Worm (Caenorhabditis elegans) whole organism, early embryonic: ENCODE data around the gene snu-66.

ENCODE experiments used
- B0310.2 ChIP-seq: sonication (generic microtip); optimal IDR thresholded peaks from 2 replicates; lab custom pipeline; 2016; ENCODE audit warnings: mild to moderate bottlenecking, missing genetic modification characterization, missing compliant biosample characterization
- F13C5.2 ChIP-seq: sonication (generic microtip); optimal IDR thresholded peaks from 2 replicates; lab custom pipeline; 2017; ENCODE audit warnings: mild to moderate bottlenecking, missing genetic modification characterization, inconsistent platforms, missing compliant biosample characterization
- aly-1 ChIP-seq: sonication (generic microtip); optimal IDR thresholded peaks from 2 replicates; lab custom pipeline; 2016; ENCODE audit warnings: missing genetic modification characterization, missing compliant biosample characterization
- ama-1 ChIP-seq: fragments of 150-350 bp; optimal IDR thresholded peaks from 2 replicates; lab custom pipeline; 2014
- ceh-13 ChIP-seq: fragments of 200-800 bp; sonication (Bioruptor generic); optimal IDR thresholded peaks from 2 replicates; lab custom pipeline; 2018; ENCODE audit warnings: mild to moderate bottlenecking, missing genetic modification characterization, missing compliant biosample characterization
- ceh-36 ChIP-seq: sonication (generic microtip); optimal IDR thresholded peaks from 2 replicates; lab custom pipeline; 2016; ENCODE audit warnings: missing genetic modification characterization, inconsistent platforms, missing compliant biosample characterization
- ets-7 ChIP-seq: sonication (generic microtip); optimal IDR thresholded peaks from 2 replicates; lab custom pipeline; 2016; ENCODE audit warnings: missing genotype, missing genetic modification characterization, missing compliant biosample characterization
- flt-1 ChIP-seq: fragments of 200-800 bp; sonication (Bioruptor generic); IDR thresholded peaks from 2 replicates; pipeline ENCODE4 v1.3.6; 2022; ENCODE audit warnings: missing genetic modification characterization, missing compliant biosample characterization
- hmbx-1 ChIP-seq: sonication (generic microtip); optimal IDR thresholded peaks from 2 replicates; lab custom pipeline; 2016; ENCODE audit warnings: mild to moderate bottlenecking, missing genetic modification characterization, missing compliant biosample characterization
- hmg-4 ChIP-seq: fragments of 200-800 bp; sonication (Bioruptor generic); optimal IDR thresholded peaks from 2 replicates; lab custom pipeline; 2018; ENCODE audit warnings: mild to moderate bottlenecking, missing genetic modification characterization, missing compliant biosample characterization
- hnd-1 ChIP-seq: sonication (generic microtip); optimal IDR thresholded peaks from 2 replicates; lab custom pipeline; 2016; ENCODE audit warnings: missing genetic modification characterization, missing compliant biosample characterization
- pes-1 ChIP-seq: fragments of 200-800 bp; sonication (Bioruptor generic); IDR thresholded peaks from 2 replicates; pipeline ENCODE4 v1.3.6; 2022; ENCODE audit warnings: missing genetic modification reagents, missing genetic modification characterization, missing compliant biosample characterization
- scrt-1 ChIP-seq: fragments of 200-800 bp; sonication (Bioruptor generic); IDR thresholded peaks from 2 replicates; pipeline ENCODE4 v1.3.6; 2022; ENCODE audit warnings: missing genetic modification characterization, missing compliant biosample characterization
- sea-1 ChIP-seq: fragments of 200-800 bp; sonication (Bioruptor generic); conservative IDR thresholded peaks from 2 replicates; pipeline ENCODE4 v1.3.6; 2022; ENCODE audit warnings: missing genetic modification characterization, missing compliant biosample characterization
- tbx-11 ChIP-seq: fragments of 200-800 bp; sonication (Bioruptor generic); IDR thresholded peaks from 2 replicates; pipeline ENCODE4 v1.3.6; 2022; ENCODE audit warnings: missing genetic modification characterization, missing compliant biosample characterization
- tbx-37 ChIP-seq: fragments of 200-800 bp; sonication (Bioruptor generic); conservative IDR thresholded peaks from 2 replicates; pipeline ENCODE4 v1.3.6; 2022; ENCODE audit warnings: missing genetic modification reagents, missing genetic modification characterization, missing compliant biosample characterization
- tra-4 ChIP-seq: sonication (generic microtip); optimal IDR thresholded peaks from 2 replicates; lab custom pipeline; 2017; ENCODE audit warnings: missing genetic modification characterization, missing compliant biosample characterization

Gene snu-66

ce11 chrV:7575563-7575962, at the start of gene snu-66, which contains the start of gene ints-9:
TSS of gene snu-66 (minus strand) at chrV:7575670.
TSS of gene ints-9 (plus strand) at chrV:7575802.
- TF ChIP-seq ceh-36 (tag; lab: Kevin White, UChicago) (no peak), ceh-13 (GFP tag; lab: Kevin White, UChicago) (no peak), pes-1 (GFP tag; lab: Robert Waterston, UW) (no peak), tbx-37 (GFP tag; lab: Robert Waterston, UW) (no peak), ets-7 (tag; lab: Kevin White, UChicago) (no peak), scrt-1 (GFP tag; lab: Robert Waterston, UW) (no peak), aly-1 (tag; lab: Kevin White, UChicago) (no peak), tra-4 (tag; lab: Kevin White, UChicago) (no peak), hmg-4 (GFP tag; lab: Kevin White, UChicago) (no peak), tbx-11 (GFP tag; lab: Robert Waterston, UW) (no peak), F13C5.2 (tag; lab: Kevin White, UChicago) (no peak), flt-1 (no peak), B0310.2 (tag; lab: Kevin White, UChicago) (no peak), hnd-1 (tag; lab: Kevin White, UChicago) (no peak)

- TF ChIP-seq tbx-11 (GFP tag; lab: Robert Waterston, UW) (no peak), F13C5.2 (tag; lab: Kevin White, UChicago) (no peak), pes-1 (GFP tag; lab: Robert Waterston, UW) (no peak), scrt-1 (GFP tag; lab: Robert Waterston, UW) (no peak), hnd-1 (tag; lab: Kevin White, UChicago) (no peak), flt-1 (no peak), aly-1 (tag; lab: Kevin White, UChicago) (no peak), sea-1 (GFP tag; lab: Robert Waterston, UW) (no peak), ceh-13 (GFP tag; lab: Kevin White, UChicago) (no peak), ama-1 (no peak), hmbx-1 (tag; lab: Kevin White, UChicago) (no peak), ceh-36 (tag; lab: Kevin White, UChicago) (no peak), B0310.2 (tag; lab: Kevin White, UChicago) (no peak), tbx-37 (GFP tag; lab: Robert Waterston, UW) (no peak), tra-4 (tag; lab: Kevin White, UChicago) (no peak), ets-7 (tag; lab: Kevin White, UChicago) (no peak), hmg-4 (GFP tag; lab: Kevin White, UChicago) (no peak)
These were observed 49.2 kb upstream of the snu-66 start, which contains the start of gene grsp-4 for ce11 chrV:7624652-7625051. TSS of gene grsp-4 (plus strand) at chrV:7624952.

ce11 chrV:7624152-7624551, 48.7 kb upstream of the snu-66 start, which contains the start of gene C50E3.13:
TSS of gene C50E3.13 (minus strand) at chrV:7624252.
- TF ChIP-seq ets-7 (tag; lab: Kevin White, UChicago) (no peak), tra-4 (tag; lab: Kevin White, UChicago) (no peak), tbx-11 (GFP tag; lab: Robert Waterston, UW) (no peak), ceh-13 (GFP tag; lab: Kevin White, UChicago) (no peak), F13C5.2 (tag; lab: Kevin White, UChicago) (no peak), B0310.2 (tag; lab: Kevin White, UChicago) (no peak), hnd-1 (tag; lab: Kevin White, UChicago) (no peak), ceh-36 (tag; lab: Kevin White, UChicago) (no peak), ama-1 (no peak), pes-1 (GFP tag; lab: Robert Waterston, UW) (no peak), flt-1 (no peak), scrt-1 (GFP tag; lab: Robert Waterston, UW) (no peak), sea-1 (GFP tag; lab: Robert Waterston, UW) (no peak), hmbx-1 (tag; lab: Kevin White, UChicago) (no peak), tbx-37 (GFP tag; lab: Robert Waterston, UW) (no peak)

ce11 chrV:7622011-7622465, 46.6 kb upstream of the snu-66 start, which contains the start of gene C50E3.12:
TSS of gene C50E3.12 (minus strand) at chrV:7622061.
- TF ChIP-seq pes-1 (GFP tag; lab: Robert Waterston, UW): no peak
- no peak for TF ChIP-seq hmbx-1 (tag; lab: Kevin White, UChicago)
- no peak for TF ChIP-seq flt-1
- no peak for TF ChIP-seq scrt-1 (GFP tag; lab: Robert Waterston, UW)
- TF ChIP-seq tra-4 (tag; lab: Kevin White, UChicago): no peak
- no peak for TF ChIP-seq hmg-4 (GFP tag; lab: Kevin White, UChicago)

ce11 chrV:7618114-7618513, 42.6 kb upstream of the snu-66 start, which contains the start of gene C50E3.15:
TSS of gene C50E3.15 (plus strand) at chrV:7618414.
- TF ChIP-seq hmg-4 (GFP tag; lab: Kevin White, UChicago): no peak
- no peak for TF ChIP-seq pes-1 (GFP tag; lab: Robert Waterston, UW)
- no peak for TF ChIP-seq tbx-37 (GFP tag; lab: Robert Waterston, UW)
- TF ChIP-seq hnd-1 (tag; lab: Kevin White, UChicago): no peak
- no peak for TF ChIP-seq scrt-1 (GFP tag; lab: Robert Waterston, UW)
- TF ChIP-seq tbx-11 (GFP tag; lab: Robert Waterston, UW): no peak
- TF ChIP-seq ceh-36 (tag; lab: Kevin White, UChicago): no peak
- no peak for TF ChIP-seq F13C5.2 (tag; lab: Kevin White, UChicago)
- no peak for TF ChIP-seq tra-4 (tag; lab: Kevin White, UChicago)
- TF ChIP-seq flt-1: no peak
- no peak for TF ChIP-seq hmbx-1 (tag; lab: Kevin White, UChicago)
- TF ChIP-seq ets-7 (tag; lab: Kevin White, UChicago): no peak
- no peak for TF ChIP-seq B0310.2 (tag; lab: Kevin White, UChicago)
- no peak for TF ChIP-seq ceh-13 (GFP tag; lab: Kevin White, UChicago)

ce11 chrV:7612044-7612443, 36.6 kb upstream of the snu-66 start, which contains the start of gene clec-215:
TSS of gene clec-215 (plus strand) at chrV:7612344.
- TF ChIP-seq sea-1 (GFP tag; lab: Robert Waterston, UW) (no peak), ceh-13 (GFP tag; lab: Kevin White, UChicago) (no peak), hnd-1 (tag; lab: Kevin White, UChicago) (no peak), tra-4 (tag; lab: Kevin White, UChicago) (no peak), aly-1 (tag; lab: Kevin White, UChicago) (no peak), hmbx-1 (tag; lab: Kevin White, UChicago) (no peak), ets-7 (tag; lab: Kevin White, UChicago) (no peak), hmg-4 (GFP tag; lab: Kevin White, UChicago) (no peak), scrt-1 (GFP tag; lab: Robert Waterston, UW) (no peak), tbx-11 (GFP tag; lab: Robert Waterston, UW) (no peak), ama-1 (no peak), flt-1 (no peak), F13C5.2 (tag; lab: Kevin White, UChicago) (no peak), tbx-37 (GFP tag; lab: Robert Waterston, UW) (no peak), pes-1 (GFP tag; lab: Robert Waterston, UW) (no peak)
